Worm (Caenorhabditis elegans) whole organism, mixed stage, embryonic: ENCODE results near the gene C47E12.2.

Experiments used
- M03D4.4 ChIP-seq: sonication (generic microtip); optimal IDR thresholded peaks from 2 replicates; lab custom pipeline; 2017; ENCODE audit warnings: mild to moderate bottlenecking, missing genetic modification characterization, missing compliant biosample characterization
- bed-3 ChIP-seq: fragments of 200-800 bp; sonication (Bioruptor generic); optimal IDR thresholded peaks from 3 replicates; lab custom pipeline; 2018; ENCODE audit warnings: mild to moderate bottlenecking, missing genetic modification characterization, moderate library complexity, missing compliant biosample characterization
- blmp-1 ChIP-seq: fragments of 150-350 bp; optimal IDR thresholded peaks from 2 replicates; lab custom pipeline; 2014; ENCODE audit warnings: missing biosample characterization, missing genetic modification characterization
- ceh-39 ChIP-seq: fragments of 150-350 bp; optimal IDR thresholded peaks from 2 replicates; lab custom pipeline; 2014; ENCODE audit warnings: missing biosample characterization, missing genetic modification characterization
- ceh-43 ChIP-seq: fragments of 200-800 bp; sonication (Bioruptor generic); optimal IDR thresholded peaks from 2 replicates; lab custom pipeline; 2018; ENCODE audit warnings: mild to moderate bottlenecking, missing genetic modification characterization, moderate library complexity, missing compliant biosample characterization
- ceh-83 ChIP-seq: fragments of 200-800 bp; sonication (Bioruptor generic); optimal IDR thresholded peaks from 2 replicates; lab custom pipeline; 2018; ENCODE audit warnings: mild to moderate bottlenecking, missing genetic modification characterization, missing compliant biosample characterization
- ces-1 ChIP-seq: fragments of 150-350 bp; optimal IDR thresholded peaks from 2 replicates; lab custom pipeline; 2014; ENCODE audit warnings: missing biosample characterization, missing genetic modification reagents, missing genetic modification characterization
- cnd-1 ChIP-seq: fragments of 200-800 bp; sonication (Bioruptor generic); optimal IDR thresholded peaks from 2 replicates; lab custom pipeline; 2018; ENCODE audit warnings: mild to moderate bottlenecking, missing genetic modification characterization, missing compliant biosample characterization
- drap-1 ChIP-seq: fragments of 200-800 bp; sonication (Bioruptor generic); optimal IDR thresholded peaks from 3 replicates; lab custom pipeline; 2018; ENCODE audit warnings: mild to moderate bottlenecking, missing genetic modification characterization, missing compliant biosample characterization
- elt-1 ChIP-seq: sonication (generic microtip); optimal IDR thresholded peaks from 2 replicates; lab custom pipeline; 2017; ENCODE audit warnings: missing genetic modification characterization, mild to moderate bottlenecking, missing compliant biosample characterization, antibody characterized with exemption, moderate library complexity, borderline replicate concordance; ENCODE audit not compliant: insufficient read depth
- flh-1 ChIP-seq: fragments of 200-800 bp; sonication (Bioruptor generic); optimal IDR thresholded peaks from 2 replicates; lab custom pipeline; 2018; ENCODE audit warnings: mild to moderate bottlenecking, missing genetic modification characterization, moderate library complexity, missing compliant biosample characterization
- ham-2 ChIP-seq: fragments of 200-800 bp; sonication (Bioruptor generic); optimal IDR thresholded peaks from 2 replicates; lab custom pipeline; 2018; ENCODE audit warnings: mild to moderate bottlenecking, missing genetic modification characterization, missing compliant biosample characterization
- hlh-1 ChIP-seq: fragments of 150-350 bp; optimal IDR thresholded peaks from 2 replicates; lab custom pipeline; 2014; ENCODE audit warnings: missing biosample characterization, missing genetic modification reagents, missing genetic modification characterization
- lin-13 ChIP-seq: fragments of 150-350 bp; optimal IDR thresholded peaks from 2 replicates; lab custom pipeline; 2014; ENCODE audit warnings: missing biosample characterization, missing genetic modification characterization
- lin-32 ChIP-seq: fragments of 200-800 bp; sonication (Bioruptor generic); optimal IDR thresholded peaks from 2 replicates; lab custom pipeline; 2018; ENCODE audit warnings: mild to moderate bottlenecking, missing genetic modification characterization, missing compliant biosample characterization
- lsy-2 ChIP-seq: fragments of 150-350 bp; optimal IDR thresholded peaks from 2 replicates; lab custom pipeline; 2014; ENCODE audit warnings: missing biosample characterization, missing genetic modification characterization
- mab-5 ChIP-seq: fragments of 150-350 bp; optimal IDR thresholded peaks from 2 replicates; lab custom pipeline; 2014; ENCODE audit warnings: missing biosample characterization, missing genetic modification characterization
- mep-1 ChIP-seq: fragments of 150-350 bp; optimal IDR thresholded peaks from 2 replicates; lab custom pipeline; 2017; ENCODE audit warnings: missing biosample characterization, missing genetic modification reagents, missing genetic modification characterization, inconsistent platforms
- mls-2 ChIP-seq: sonication (generic microtip); optimal IDR thresholded peaks from 2 replicates; lab custom pipeline; 2016; ENCODE audit warnings: mild to moderate bottlenecking, missing genetic modification characterization, moderate library complexity, missing compliant biosample characterization
- nhr-12 ChIP-seq: fragments of 150-350 bp; optimal IDR thresholded peaks from 2 replicates; lab custom pipeline; 2014; ENCODE audit warnings: missing biosample characterization, missing genetic modification characterization
- nhr-2 ChIP-seq: fragments of 150-350 bp; optimal IDR thresholded peaks from 2 replicates; lab custom pipeline; 2014; ENCODE audit warnings: missing biosample characterization, missing genetic modification characterization
- nhr-237 ChIP-seq: fragments of 150-350 bp; optimal IDR thresholded peaks from 2 replicates; lab custom pipeline; 2014; ENCODE audit warnings: missing biosample characterization, missing genetic modification characterization
- nhr-28 ChIP-seq: fragments of 150-350 bp; optimal IDR thresholded peaks from 2 replicates; lab custom pipeline; 2014; ENCODE audit warnings: missing biosample characterization, missing genetic modification characterization
- pha-4 ChIP-seq: fragments of 150-350 bp; optimal IDR thresholded peaks from 2 replicates; lab custom pipeline; 2018; ENCODE audit warnings: missing biosample characterization, missing genetic modification reagents, missing genetic modification characterization
- sem-2 ChIP-seq: fragments of 200-800 bp; sonication (Bioruptor generic); optimal IDR thresholded peaks from 2 replicates; lab custom pipeline; 2018; ENCODE audit warnings: mild to moderate bottlenecking, missing genetic modification characterization, missing compliant biosample characterization
- snpc-4 ChIP-seq: fragments of 150-350 bp; optimal IDR thresholded peaks from 2 replicates; lab custom pipeline; 2014; ENCODE audit warnings: missing biosample characterization, missing genetic modification characterization
- sptf-1 ChIP-seq: sonication (generic microtip); optimal IDR thresholded peaks from 2 replicates; lab custom pipeline; 2017; ENCODE audit warnings: mild to moderate bottlenecking, missing genetic modification characterization, moderate library complexity, missing compliant biosample characterization
- tbx-8 ChIP-seq: fragments of 200-800 bp; sonication (Bioruptor generic); optimal IDR thresholded peaks from 2 replicates; lab custom pipeline; 2018; ENCODE audit warnings: mild to moderate bottlenecking, missing genetic modification characterization, moderate library complexity, missing compliant biosample characterization
- unc-120 ChIP-seq: sonication (generic microtip); optimal IDR thresholded peaks from 2 replicates; lab custom pipeline; 2017; ENCODE audit warnings: missing genetic modification characterization, missing compliant biosample characterization; ENCODE audit not compliant: poor library complexity, severe bottlenecking
- unc-39 ChIP-seq: fragments of 150-350 bp; optimal IDR thresholded peaks from 2 replicates; lab custom pipeline; 2014; ENCODE audit warnings: missing biosample characterization, missing genetic modification characterization
- unc-62 ChIP-seq: fragments of 150-350 bp; optimal IDR thresholded peaks from 2 replicates; lab custom pipeline; 2014; ENCODE audit warnings: missing biosample characterization, missing genetic modification reagents, missing genetic modification characterization
- zip-8 ChIP-seq: fragments of 150-350 bp; optimal IDR thresholded peaks from 2 replicates; lab custom pipeline; 2014; ENCODE audit warnings: missing biosample characterization, missing genetic modification characterization

The C47E12.2 gene

ce11 chrIV:10021283-10021682 lies 18.0 kb upstream of the C47E12.2 start, which contains the start of gene F44D12.19:
F44D12.19 (plus strand) TSS chrIV:10021583.
- TF ChIP-seq unc-120 (tag; lab: Kevin White, UChicago) (no peak), sptf-1 (tag; lab: Kevin White, UChicago) (no peak), snpc-4 (tag; lab: Kevin White, UChicago) (no peak), nhr-28 (tag; lab: Kevin White, UChicago) (no peak), drap-1 (no peak), ceh-83 (GFP tag; lab: Kevin White, UChicago) (no peak), ham-2 (GFP tag; lab: Kevin White, UChicago) (no peak), blmp-1 (no peak), lin-32 (GFP tag; lab: Kevin White, UChicago) (no peak), mls-2 (tag; lab: Kevin White, UChicago) (no peak), unc-39 (tag; lab: Kevin White, UChicago) (no peak)

- TF ChIP-seq ham-2 (GFP tag; lab: Kevin White, UChicago): no peak
- TF ChIP-seq sem-2 (GFP tag; lab: Kevin White, UChicago): no peak
- TF ChIP-seq hlh-1: no peak
- no peak for TF ChIP-seq M03D4.4
- no peak for TF ChIP-seq mep-1 (tag; lab: Kevin White, UChicago)
- no peak for TF ChIP-seq unc-62
- TF ChIP-seq zip-8 (tag; lab: Kevin White, UChicago): no peak
- no peak for TF ChIP-seq mls-2 (tag; lab: Kevin White, UChicago)
- TF ChIP-seq cnd-1 (tag; lab: Kevin White, UChicago): no peak
- TF ChIP-seq elt-1 (tag; lab: Kevin White, UChicago): no peak
- no peak for TF ChIP-seq ceh-43
- TF ChIP-seq lin-13 (tag; lab: Kevin White, UChicago): no peak
- TF ChIP-seq blmp-1: no peak
- TF ChIP-seq pha-4: no peak
- no peak for TF ChIP-seq ceh-39
- no peak for TF ChIP-seq unc-120 (tag; lab: Kevin White, UChicago)
- TF ChIP-seq bed-3 (GFP tag; lab: Kevin White, UChicago): no peak
- no peak for TF ChIP-seq mab-5
- TF ChIP-seq snpc-4 (tag; lab: Kevin White, UChicago): no peak
- no peak for TF ChIP-seq sptf-1 (tag; lab: Kevin White, UChicago)
These were observed 14.3 kb upstream of the C47E12.2 start, which contains the start of gene F44D12.2 for ce11 chrIV:10017633-10018032. F44D12.2 (minus strand) TSS chrIV:10017733.

DNA sequence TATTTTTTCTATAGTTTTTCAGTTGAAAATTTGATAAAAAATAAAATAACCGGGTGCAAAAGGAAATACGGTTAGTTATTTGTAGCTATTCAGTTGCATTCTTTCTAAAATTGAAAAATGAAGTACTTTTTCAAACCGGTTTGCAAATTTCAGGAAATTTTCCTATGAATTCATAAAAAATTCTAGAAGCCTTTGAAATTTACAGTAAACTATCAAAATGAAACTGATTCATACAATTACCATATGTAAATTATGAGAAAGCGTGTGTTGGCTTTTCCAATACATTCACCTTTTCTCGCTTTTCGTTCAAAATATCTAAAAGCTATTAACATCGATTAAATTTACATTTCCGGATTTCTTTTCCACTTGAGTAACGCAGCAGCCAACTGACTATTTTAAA lies 13.7 kb upstream of the C47E12.2 start, which contains the start of gene ent-7:
Gene ent-7, plus strand, starts transcription at position 301 of the 400 bp plus-strand sequence.
- TF ChIP-seq cnd-1 (tag; lab: Kevin White, UChicago) (no peak), pha-4 (no peak), ces-1 (GFP tag; lab: Kevin White, UChicago) (no peak), lin-13 (tag; lab: Kevin White, UChicago) (no peak), mls-2 (tag; lab: Kevin White, UChicago) (no peak), elt-1 (tag; lab: Kevin White, UChicago) (no peak), nhr-12 (tag; lab: Kevin White, UChicago) (no peak), nhr-2 (tag; lab: Kevin White, UChicago) (no peak), ceh-83 (GFP tag; lab: Kevin White, UChicago) (no peak), unc-62 (no peak), mep-1 (tag; lab: Kevin White, UChicago) (no peak), snpc-4 (tag; lab: Kevin White, UChicago) (no peak), bed-3 (GFP tag; lab: Kevin White, UChicago) (no peak), nhr-237 (tag; lab: Kevin White, UChicago) (no peak), sptf-1 (tag; lab: Kevin White, UChicago) (no peak)

DNA sequence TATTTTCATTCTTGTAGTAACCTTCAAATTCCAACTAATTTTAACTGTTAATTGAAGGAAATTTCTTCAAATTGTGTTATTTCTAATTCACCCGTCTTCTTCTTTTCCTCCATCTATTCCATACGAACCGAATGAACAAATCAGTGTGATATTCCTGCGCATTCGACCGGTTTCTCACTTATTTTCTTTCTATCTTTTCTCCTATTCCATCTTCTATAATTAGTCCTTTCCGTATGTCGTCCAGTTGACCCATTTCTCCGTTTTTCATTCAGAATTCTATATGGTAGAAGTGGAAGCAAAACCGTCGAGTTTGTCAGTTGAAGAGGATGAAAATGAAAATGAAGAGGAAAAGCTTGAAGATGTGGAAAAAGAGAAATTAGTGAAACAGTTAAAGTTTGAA lies 6.2 kb upstream of the C47E12.2 start, which contains the start of gene magu-4:
Gene magu-4, plus strand, starts transcription at position 218 of the 400 bp plus-strand sequence.
- TF ChIP-seq sptf-1 (tag; lab: Kevin White, UChicago) (no peak), nhr-12 (tag; lab: Kevin White, UChicago) (no peak), ham-2 (GFP tag; lab: Kevin White, UChicago) (no peak), snpc-4 (tag; lab: Kevin White, UChicago) (no peak), bed-3 (GFP tag; lab: Kevin White, UChicago) (no peak), lin-13 (tag; lab: Kevin White, UChicago) (no peak), pha-4 (no peak), zip-8 (tag; lab: Kevin White, UChicago) (no peak), flh-1 (GFP tag; lab: Kevin White, UChicago) (no peak), mab-5 (no peak), lsy-2 (no peak), hlh-1 (no peak), tbx-8 (GFP tag; lab: Kevin White, UChicago) (no peak), cnd-1 (tag; lab: Kevin White, UChicago) (no peak), unc-120 (tag; lab: Kevin White, UChicago) (no peak)
